Worm (Caenorhabditis elegans): Measurements from ENCODE around the gene gei-3.

- TF ChIP-seq flt-1 (GFP tag; IDR thresholded peaks at IDR 0.05) (no peak), T22C8.4 (GFP tag; IDR thresholded peaks at IDR 0.05) (no peak), cog-1 (tag; optimal IDR thresholded peaks at IDR 0.05) (no peak), ztf-23 (GFP tag; IDR thresholded peaks at IDR 0.05) (no peak), ztf-29 (GFP tag; IDR thresholded peaks at IDR 0.05) (no peak), klf-2 (GFP tag; conservative IDR thresholded peaks at IDR 0.05) (no peak), tab-1 (GFP tag; IDR thresholded peaks at IDR 0.05) (no peak), med-1 (GFP tag; optimal IDR thresholded peaks at IDR 0.05; ENCODE audit: insufficient read depth) (no peak)
These were observed 20.4 kb downstream of the gei-3 start for ce11 chrX:12793075-12793474.
